Worm (Caenorhabditis elegans) whole organism, mixed stage, embryonic: ENCODE data around the gene nhr-146.

Experiments used
- ceh-39 ChIP-seq: fragments of 150-350 bp; optimal IDR thresholded peaks from 2 replicates; lab custom pipeline; 2014; ENCODE audit warnings: missing biosample characterization, missing genetic modification characterization
- elt-3 ChIP-seq: fragments of 150-350 bp; optimal IDR thresholded peaks from 2 replicates; lab custom pipeline; 2014; ENCODE audit warnings: missing biosample characterization, missing genetic modification characterization

- TF ChIP-seq ceh-39 (tag; lab: Kevin White, UChicago) (no peak), elt-3 (tag; lab: Kevin White, UChicago) (no peak)
Measured at ce11 chrIV:1626342-1626855, at the start of gene nhr-146.
